Fruit fly (Drosophila melanogaster): ENCODE measurements around the gene baz.

Gene baz

DNA sequence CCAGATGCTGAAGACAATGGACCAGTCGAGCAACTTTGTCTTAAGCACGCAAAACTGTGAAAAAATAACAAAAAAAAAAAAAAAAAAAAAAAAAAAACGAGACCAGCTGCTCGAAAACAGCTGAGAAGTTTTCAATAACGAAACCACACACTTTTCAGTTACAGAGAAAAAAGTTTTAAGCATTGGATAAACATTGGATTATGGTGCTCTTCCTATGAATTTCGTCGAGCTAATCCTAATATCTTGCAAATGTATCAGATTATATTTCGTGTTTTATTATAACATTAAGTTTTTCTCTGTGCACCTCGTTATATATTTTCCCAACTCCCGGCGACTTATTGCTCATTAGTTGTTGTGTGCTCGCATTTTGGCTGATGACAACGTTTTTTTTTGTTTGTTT lies 16.7 kb downstream of the baz start (continued):
- TF ChIP-seq PHDP (tag; optimal IDR thresholded peaks at IDR 0.05) (peak; percentile 51), CG9437 (GFP tag; optimal IDR thresholded peaks at IDR 0.05) (no peak), tap (tag; optimal IDR thresholded peaks at IDR 0.05) (peak; percentile 29), Dp (GFP tag; optimal IDR thresholded peaks at IDR 0.05) (no peak), CG7745 (tag; optimal IDR thresholded peaks at IDR 0.05) (no peak), Doc3 (GFP tag; IDR thresholded peaks at IDR 0.05; ENCODE audit: partially characterized antibody) (no peak), Ada2b (GFP tag; IDR thresholded peaks at IDR 0.05) (peak; percentile 68), CG15269 (tag; optimal IDR thresholded peaks at IDR 0.05) (peak; percentile 85), Trl (optimal IDR thresholded peaks at IDR 0.05) (no peak), Trl (GFP tag; optimal IDR thresholded peaks at IDR 0.05) (peak; percentile 59), D19A (tag; optimal IDR thresholded peaks at IDR 0.05) (peak; percentile 34), twi (tag; optimal IDR thresholded peaks at IDR 0.05) (no peak), corto (GFP tag; optimal IDR thresholded peaks at IDR 0.05) (no peak), CG8359 (GFP tag; optimal IDR thresholded peaks at IDR 0.05; ENCODE audit: borderline replicate concordance) (no peak), E2f2 (GFP tag; IDR thresholded peaks at IDR 0.05) (0 out of 2 replicates have a peak, but pooled peaks have one; percentile 32), Elba2 (GFP tag; optimal IDR thresholded peaks at IDR 0.05) (no peak), Nf-YC (tag; optimal IDR thresholded peaks at IDR 0.05) (peak; percentile 53), slp2 (GFP tag; optimal IDR thresholded peaks at IDR 0.05) (peak; percentile 46), B-H1 (GFP tag; IDR thresholded peaks at IDR 0.05) (peak; percentile 30; the same call in 2 of the 3 replicates), CG12744 (GFP tag; optimal IDR thresholded peaks at IDR 0.05) (peak; percentile 36), jumu (GFP tag; optimal IDR thresholded peaks at IDR 0.05) (peak; percentile 4), eve (GFP tag; optimal IDR thresholded peaks at IDR 0.05) (peak in 1 of 2 experiments; percentile 47), rib (GFP tag; IDR thresholded peaks at IDR 0.05) (no peak), jigr1 (GFP tag; IDR thresholded peaks at IDR 0.05) (no peak), kni (GFP tag; optimal IDR thresholded peaks at IDR 0.05) (no peak), CG2120 (GFP tag; optimal IDR thresholded peaks at IDR 0.05) (peak; percentile 59), tna (GFP tag; IDR thresholded peaks at IDR 0.05; ENCODE audit: partially characterized antibody) (no peak), Hr51 (GFP tag; optimal IDR thresholded peaks at IDR 0.05) (peak; percentile 36 to 67), hth (optimal IDR thresholded peaks at IDR 0.05) (no peak), CG32767 (GFP tag; IDR thresholded peaks at IDR 0.05) (no peak), unpg (GFP tag; optimal IDR thresholded peaks at IDR 0.05) (peak; percentile 57), CG6813 (GFP tag; optimal IDR thresholded peaks at IDR 0.05) (peak; percentile 32), CG17829 (tag; optimal IDR thresholded peaks at IDR 0.05) (peak; percentile 17), Gsc (GFP tag; IDR thresholded peaks at IDR 0.05) (no peak), gfzf (GFP tag; optimal IDR thresholded peaks at IDR 0.05) (no peak), odd (GFP tag; optimal IDR thresholded peaks at IDR 0.05) (peak; percentile 29), CG16779 (GFP tag; IDR thresholded peaks at IDR 0.05) (no peak), CG8478 (optimal IDR thresholded peaks at IDR 0.05) (no peak), exex (tag; optimal IDR thresholded peaks at IDR 0.05) (no peak), Kr (GFP tag; optimal IDR thresholded peaks at IDR 0.05) (no peak), CG6175 (GFP tag; IDR thresholded peaks at IDR 0.05) (no peak), CHES-1-like (GFP tag; optimal IDR thresholded peaks at IDR 0.05) (no peak), sug (tag; optimal IDR thresholded peaks at IDR 0.05) (peak; percentile 3), kay (GFP tag; optimal IDR thresholded peaks at IDR 0.05) (no peak), D19B (GFP tag; optimal IDR thresholded peaks at IDR 0.05) (no peak), aop (GFP tag; IDR thresholded peaks at IDR 0.05) (no peak), ham (GFP tag; IDR thresholded peaks at IDR 0.05) (no peak), ac (GFP tag; optimal IDR thresholded peaks at IDR 0.05) (no peak), CG33213 (GFP tag; optimal IDR thresholded peaks at IDR 0.05) (peak; percentile 9), Spps (tag; optimal IDR thresholded peaks at IDR 0.05) (no peak), NfI (GFP tag; optimal IDR thresholded peaks at IDR 0.05) (peak; percentile 52), Dek (tag; optimal IDR thresholded peaks at IDR 0.05) (peak; percentile 41)

Measured in whole organism, embryonic.